Fruit fly (Drosophila melanogaster) whole organism, embryonic: Measurements from ENCODE around the gene drn.

Experiments
- Abd-B ChIP-seq: fragments of 200-800 bp; sonication (Bioruptor generic); optimal IDR thresholded peaks from 2 replicates; lab custom pipeline; 2018; ENCODE audit warnings: missing biosample characterization, mild to moderate bottlenecking, missing genetic modification characterization, moderate library complexity
- Aef1 ChIP-seq: fragments of 200-800 bp; sonication (Bioruptor generic); IDR thresholded peaks from 3 replicates; pipeline ENCODE4 v1.3.6; 2022; ENCODE audit warnings: missing biosample characterization, missing genetic modification characterization
- CG11247 ChIP-seq: fragments of 200-800 bp; sonication (Bioruptor generic); IDR thresholded peaks from 2 replicates; pipeline ENCODE4 v1.3.6; 2022; ENCODE audit warnings: missing biosample characterization, missing genetic modification characterization
- CG11456 ChIP-seq: fragments of 200-800 bp; sonication (Bioruptor generic); IDR thresholded peaks from 3 replicates; pipeline ENCODE4 v1.3.6; 2022; ENCODE audit warnings: missing biosample characterization, missing genetic modification characterization
- CG12219 ChIP-seq: fragments of 200-800 bp; sonication (Bioruptor generic); optimal IDR thresholded peaks from 3 replicates; lab custom pipeline; 2018; ENCODE audit warnings: missing biosample characterization, mild to moderate bottlenecking, missing genetic modification characterization
- CG14014 ChIP-seq: fragments of 200-800 bp; sonication (Bioruptor generic); IDR thresholded peaks from 2 replicates; pipeline ENCODE4 v1.3.6; 2022; ENCODE audit warnings: missing biosample characterization, missing genetic modification characterization
- CG15696 ChIP-seq: fragments of 200-800 bp; sonication (Bioruptor generic); optimal IDR thresholded peaks from 2 replicates; lab custom pipeline; 2019; ENCODE audit warnings: missing biosample characterization, mild to moderate bottlenecking, missing genetic modification characterization, moderate library complexity
- CG1602 ChIP-seq: fragments of 200-800 bp; sonication (Bioruptor generic); optimal IDR thresholded peaks from 3 replicates; lab custom pipeline; 2016; ENCODE audit warnings: missing biosample characterization, missing genetic modification characterization
- CG17359 ChIP-seq: fragments of 200-800 bp; sonication (Bioruptor generic); optimal IDR thresholded peaks from 3 replicates; lab custom pipeline; 2018; ENCODE audit warnings: missing biosample characterization, mild to moderate bottlenecking, missing genetic modification characterization, moderate library complexity
- CG1832 ChIP-seq: fragments of 200-800 bp; sonication (Bioruptor generic); optimal IDR thresholded peaks from 2 replicates; lab custom pipeline; 2017; ENCODE audit warnings: missing biosample characterization, mild to moderate bottlenecking, missing genetic modification characterization, inconsistent platforms
- CG2202 ChIP-seq: fragments of 200-800 bp; sonication (Bioruptor generic); optimal IDR thresholded peaks from 2 replicates; lab custom pipeline; 2018; ENCODE audit warnings: missing biosample characterization, mild to moderate bottlenecking, missing genetic modification characterization
- CG30020 ChIP-seq: fragments of 200-800 bp; optimal IDR thresholded peaks from 2 replicates; lab custom pipeline; 2019; ENCODE audit warnings: missing biosample characterization, mild to moderate bottlenecking, missing genetic modification characterization, moderate library complexity
- CG31224 ChIP-seq: fragments of 200-800 bp; sonication (Bioruptor generic); IDR thresholded peaks from 2 replicates; pipeline ENCODE4 v1.3.6; 2022; ENCODE audit warnings: missing biosample characterization, missing genetic modification characterization
- CG31441 ChIP-seq: fragments of 200-800 bp; sonication (Bioruptor generic); IDR thresholded peaks from 2 replicates; pipeline ENCODE4 v1.3.6; 2022; ENCODE audit warnings: missing biosample characterization, missing genetic modification characterization
- CG3163 ChIP-seq: fragments of 200-800 bp; sonication (Bioruptor generic); optimal IDR thresholded peaks from 3 replicates; lab custom pipeline; 2016; ENCODE audit warnings: missing biosample characterization, missing genetic modification characterization
- CG3726 ChIP-seq: fragments of 200-800 bp; sonication (Bioruptor generic); IDR thresholded peaks from 3 replicates; pipeline ENCODE4, ENCODE4 v1.3.6; 2022; ENCODE audit warnings: missing biosample characterization, missing genetic modification characterization
- CG6683 ChIP-seq: fragments of 200-800 bp; sonication (Bioruptor generic); optimal IDR thresholded peaks from 2 replicates; lab custom pipeline; 2017; ENCODE audit warnings: missing biosample characterization, mild to moderate bottlenecking, missing genetic modification characterization, missing genetic modification reagents
- CG7271 ChIP-seq: fragments of 200-800 bp; sonication (Bioruptor generic); optimal IDR thresholded peaks from 2 replicates; lab custom pipeline; 2018; ENCODE audit warnings: missing biosample characterization, mild to moderate bottlenecking, missing genetic modification characterization, moderate library complexity
- CG7963 ChIP-seq: fragments of 200-800 bp; sonication (Bioruptor generic); IDR thresholded peaks from 3 replicates; pipeline ENCODE4 v1.3.6; 2022; ENCODE audit warnings: missing biosample characterization, missing genetic modification characterization; ENCODE audit not compliant: partially characterized antibody
- CG8290 ChIP-seq, 3 experiments: fragments of 200-800 bp; sonication (Bioruptor generic); optimal IDR thresholded peaks; 2 replicates each; lab custom pipeline; 2016 to 2019; ENCODE audit warnings: missing biosample characterization in 3 of 3, missing genetic modification characterization in 3 of 3, mild to moderate bottlenecking in 2 of 3, moderate library complexity in 1 of 3
- Chrac-16 ChIP-seq: fragments of 200-800 bp; sonication (Bioruptor generic); optimal IDR thresholded peaks from 3 replicates; lab custom pipeline; 2016; ENCODE audit warnings: missing biosample characterization, missing genetic modification characterization
- Dip2 ChIP-seq: fragments of 200-800 bp; sonication (Bioruptor generic); IDR thresholded peaks from 2 replicates; pipeline ENCODE4 v1.3.6; 2022; ENCODE audit warnings: missing biosample characterization, missing genetic modification characterization
- Doc2 ChIP-seq: fragments of 200-800 bp; sonication (Bioruptor generic); IDR thresholded peaks from 2 replicates; pipeline ENCODE4 v1.3.6; 2022; ENCODE audit warnings: missing biosample characterization, missing genetic modification characterization
- Dp ChIP-seq: fragments of 200-800 bp; sonication (Bioruptor generic); optimal IDR thresholded peaks from 2 replicates; lab custom pipeline; 2018; ENCODE audit warnings: missing biosample characterization, mild to moderate bottlenecking, missing genetic modification characterization, moderate library complexity
- Drgx ChIP-seq: fragments of 200-800 bp; sonication (Bioruptor generic); IDR thresholded peaks from 2 replicates; pipeline ENCODE4 v1.3.6; 2022; ENCODE audit warnings: missing biosample characterization, missing genetic modification characterization
- Ets97D ChIP-seq: fragments of 200-800 bp; sonication (Bioruptor generic); optimal IDR thresholded peaks from 3 replicates; lab custom pipeline; 2016; ENCODE audit warnings: missing biosample characterization, missing genetic modification characterization
- Jarid2 ChIP-seq: fragments of 200-800 bp; sonication (Bioruptor generic); optimal IDR thresholded peaks from 3 replicates; lab custom pipeline; 2017; ENCODE audit warnings: mild to moderate bottlenecking, missing biosample characterization, missing genetic modification reagents, missing genetic modification characterization
- MBD-R2 ChIP-seq: fragments of 200-800 bp; sonication (Bioruptor generic); IDR thresholded peaks from 2 replicates; pipeline ENCODE4 v1.3.6; 2022; ENCODE audit warnings: missing biosample characterization, missing genetic modification characterization
- MTF-1 ChIP-seq: fragments of 200-800 bp; sonication (Bioruptor generic); optimal IDR thresholded peaks from 2 replicates; lab custom pipeline; 2018; ENCODE audit warnings: missing biosample characterization, mild to moderate bottlenecking, missing genetic modification characterization, borderline replicate concordance
- Sox100B ChIP-seq: fragments of 200-800 bp; sonication (Bioruptor generic); optimal IDR thresholded peaks from 3 replicates; lab custom pipeline; 2018; ENCODE audit warnings: missing biosample characterization, mild to moderate bottlenecking, missing genetic modification characterization
- Xrp1 ChIP-seq: fragments of 200-800 bp; sonication (Bioruptor generic); IDR thresholded peaks from 2 replicates; pipeline ENCODE4 v1.3.6; 2022; ENCODE audit warnings: missing biosample characterization, missing genetic modification characterization
- cas ChIP-seq: fragments of 200-800 bp; sonication (Bioruptor generic); IDR thresholded peaks from 2 replicates; pipeline ENCODE4 v1.3.6; 2022; ENCODE audit warnings: missing biosample characterization, missing genetic modification characterization
- cato ChIP-seq: fragments of 200-800 bp; sonication (Bioruptor generic); optimal IDR thresholded peaks from 2 replicates; lab custom pipeline; 2016; ENCODE audit warnings: missing biosample characterization, missing genetic modification characterization, borderline replicate concordance
- dmrt11E ChIP-seq: fragments of 200-800 bp; sonication (Bioruptor generic); optimal IDR thresholded peaks from 3 replicates; lab custom pipeline; 2018; ENCODE audit warnings: missing biosample characterization, mild to moderate bottlenecking, missing genetic modification characterization, moderate library complexity
- ewg ChIP-seq: fragments of 200-800 bp; sonication (Bioruptor generic); optimal IDR thresholded peaks from 3 replicates; lab custom pipeline; 2017; ENCODE audit warnings: mild to moderate bottlenecking, missing biosample characterization, missing genetic modification reagents, missing genetic modification characterization
- gce ChIP-seq: fragments of 200-800 bp; sonication (Bioruptor generic); IDR thresholded peaks from 3 replicates; pipeline ENCODE4 v1.3.6; 2022; ENCODE audit warnings: missing biosample characterization, missing genetic modification characterization
- jing ChIP-seq: fragments of 200-800 bp; sonication (Bioruptor generic); optimal IDR thresholded peaks from 2 replicates; lab custom pipeline; 2018; ENCODE audit warnings: missing biosample characterization, mild to moderate bottlenecking, missing genetic modification characterization
- kni ChIP-seq: fragments of 200-800 bp; sonication (Bioruptor generic); optimal IDR thresholded peaks from 3 replicates; lab custom pipeline; 2017; ENCODE audit warnings: mild to moderate bottlenecking, missing biosample characterization, missing genetic modification reagents, missing genetic modification characterization
- mam ChIP-seq: fragments of 200-800 bp; sonication (Bioruptor generic); optimal IDR thresholded peaks from 3 replicates; lab custom pipeline; 2016; ENCODE audit warnings: missing biosample characterization, missing genetic modification characterization
- nerfin-1 ChIP-seq: fragments of 200-800 bp; sonication (Bioruptor generic); optimal IDR thresholded peaks from 3 replicates; lab custom pipeline; 2019; ENCODE audit warnings: missing biosample characterization, mild to moderate bottlenecking, missing genetic modification characterization, moderate library complexity
- peb ChIP-seq: fragments of 200-800 bp; sonication (Bioruptor generic); IDR thresholded peaks from 2 replicates; pipeline ENCODE4 v1.3.6; 2022; ENCODE audit warnings: missing biosample characterization, missing genetic modification characterization
- schlank ChIP-seq: fragments of 200-800 bp; sonication (Bioruptor generic); optimal IDR thresholded peaks from 2 replicates; lab custom pipeline; 2018; ENCODE audit warnings: missing biosample characterization, mild to moderate bottlenecking, missing genetic modification characterization
- sd ChIP-seq: fragments of 200-800 bp; sonication (Bioruptor generic); optimal IDR thresholded peaks from 3 replicates; lab custom pipeline; 2018; ENCODE audit warnings: missing biosample characterization, mild to moderate bottlenecking, missing genetic modification characterization, moderate library complexity
- sim ChIP-seq: fragments of 200-800 bp; sonication (Bioruptor generic); IDR thresholded peaks from 2 replicates; pipeline ENCODE4 v1.3.6; 2022; ENCODE audit warnings: missing biosample characterization, missing genetic modification characterization
- sr ChIP-seq: fragments of 200-800 bp; sonication (Bioruptor generic); IDR thresholded peaks from 3 replicates; pipeline ENCODE4 v1.3.6; 2022; ENCODE audit warnings: missing biosample characterization, missing genetic modification characterization
- stc ChIP-seq: fragments of 200-800 bp; sonication (Bioruptor generic); IDR thresholded peaks from 2 replicates; pipeline ENCODE4 v1.3.6; 2022; ENCODE audit warnings: missing biosample characterization, missing genetic modification characterization
- sug ChIP-seq: fragments of 200-800 bp; optimal IDR thresholded peaks from 2 replicates; lab custom pipeline; 2019; ENCODE audit warnings: missing biosample characterization, mild to moderate bottlenecking, missing genetic modification characterization, moderate library complexity
- unc-4 ChIP-seq: fragments of 200-800 bp; sonication (Bioruptor generic); IDR thresholded peaks from 2 replicates; pipeline ENCODE4 v1.3.6; 2022; ENCODE audit warnings: missing biosample characterization, missing genetic modification characterization; ENCODE audit not compliant: partially characterized antibody
- vnd ChIP-seq: fragments of 200-800 bp; sonication (Bioruptor generic); IDR thresholded peaks from 3 replicates; pipeline ENCODE4 v1.3.6; 2022; ENCODE audit warnings: missing biosample characterization, missing genetic modification characterization; ENCODE audit not compliant: partially characterized antibody

drn gene

DNA sequence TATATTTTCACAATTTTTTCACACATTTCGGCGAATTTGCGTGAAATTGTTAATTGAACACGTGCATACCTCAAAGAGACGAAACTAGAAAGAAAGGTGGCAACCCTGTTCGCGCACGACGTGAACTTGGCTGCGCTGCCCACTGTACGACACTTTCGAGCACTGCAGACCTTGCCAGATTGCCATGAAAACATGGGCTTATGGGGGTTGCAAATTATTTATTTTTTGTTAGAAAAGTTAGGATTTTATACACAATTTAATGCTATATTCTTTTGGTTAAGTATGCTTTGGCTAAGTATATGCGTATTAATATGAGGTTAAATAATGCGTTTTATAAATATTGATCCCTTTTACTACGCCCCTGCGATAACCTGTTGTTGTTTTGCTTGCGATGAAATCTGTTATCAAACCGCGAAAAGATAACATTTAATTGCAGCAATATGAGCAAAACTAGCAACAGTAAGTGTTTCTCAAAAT, 61.1 kb downstream of the drn start, which contains the start of the genes RpL34b and CG8132 (continued):
- peak; percentile 93 for TF ChIP-seq stc (GFP tag; lab: Robert Waterston, UW)
- peak; percentile 59 for TF ChIP-seq Dp (GFP tag; lab: Kevin White, UChicago)
- peak; percentile 96 for TF ChIP-seq Chrac-16 (GFP tag; lab: Kevin White, UChicago)
- TF ChIP-seq Jarid2 (GFP tag; lab: Kevin White, UChicago): peak; percentile 78
- no peak for TF ChIP-seq CG1832
- TF ChIP-seq jing: peak; percentile 75
- peak; percentile 93 for TF ChIP-seq CG2202
- TF ChIP-seq CG11456 (GFP tag; lab: Robert Waterston, UW): peak; percentile 99
- peak; percentile 94 for TF ChIP-seq CG14014
- TF ChIP-seq CG31441 (GFP tag; lab: Robert Waterston, UW): peak; percentile 94
- peak; percentile 92 for TF ChIP-seq CG31224 (GFP tag; lab: Robert Waterston, UW)
- peak; percentile 97 for TF ChIP-seq mam (GFP tag; lab: Kevin White, UChicago)
- peak; percentile 84 for TF ChIP-seq CG12219 (GFP tag; lab: Kevin White, UChicago)
- TF ChIP-seq Xrp1 (GFP tag; lab: Robert Waterston, UW): peak; percentile 96
- no peak for TF ChIP-seq Sox100B (GFP tag; lab: Kevin White, UChicago)
- peak; percentile 90 for TF ChIP-seq ewg (GFP tag; lab: Kevin White, UChicago)
- peak; percentile 97 for TF ChIP-seq sug (tag; lab: Kevin White, UChicago)
- peak; percentile 94 for TF ChIP-seq CG15696 (tag; lab: Kevin White, UChicago)
- TF ChIP-seq CG8290 (GFP tag; optimal IDR thresholded peaks at IDR 0.05; lab: Kevin White, UChicago): peak; percentile 95
- peak; percentile 92 to 97 for TF ChIP-seq CG8290 (tag; optimal IDR thresholded peaks at IDR 0.05; lab: Kevin White, UChicago)
- TF ChIP-seq cato (GFP tag; lab: Kevin White, UChicago): peak; percentile 82
- peak; percentile 96 for TF ChIP-seq kni
- TF ChIP-seq cas (GFP tag; lab: Robert Waterston, UW): peak; percentile 86
- peak; percentile 30; the same call in 1 of the 2 replicates for TF ChIP-seq unc-4 (GFP tag; lab: Robert Waterston, UW)
- TF ChIP-seq CG1602 (GFP tag; lab: Kevin White, UChicago): peak; percentile 96
- TF ChIP-seq CG17359 (tag; lab: Kevin White, UChicago): peak; percentile 93
- peak; percentile 90 for TF ChIP-seq peb
- peak; percentile 99 for TF ChIP-seq Ets97D (GFP tag; lab: Kevin White, UChicago)
- TF ChIP-seq CG6683: peak; percentile 90
- TF ChIP-seq vnd (GFP tag; lab: Robert Waterston, UW): no peak
- TF ChIP-seq MBD-R2 (GFP tag; lab: Robert Waterston, UW): peak; percentile 97
- TF ChIP-seq CG11247: peak; percentile 97
- TF ChIP-seq Dip2 (GFP tag; lab: Robert Waterston, UW): peak; percentile 34; the same call in 1 of the 2 replicates
- peak; percentile 97 for TF ChIP-seq Aef1 (GFP tag; lab: Robert Waterston, UW)
- TF ChIP-seq Abd-B (GFP tag; lab: Kevin White, UChicago): peak; percentile 94
- peak; percentile 92 for TF ChIP-seq dmrt11E (tag; lab: Kevin White, UChicago)
- TF ChIP-seq MTF-1 (GFP tag; lab: Kevin White, UChicago): peak; percentile 95
- peak; percentile 92 for TF ChIP-seq sr (GFP tag; lab: Robert Waterston, UW)
- TF ChIP-seq CG30020 (tag; lab: Kevin White, UChicago): peak; percentile 79
- no peak for TF ChIP-seq CG7963 (GFP tag; lab: Robert Waterston, UW)
- TF ChIP-seq nerfin-1 (tag; lab: Kevin White, UChicago): peak; percentile 92
- peak; percentile 86 for TF ChIP-seq CG7271 (tag; lab: Kevin White, UChicago)
- peak; percentile 90 for TF ChIP-seq Drgx (GFP tag; lab: Robert Waterston, UW)
- TF ChIP-seq Doc2: peak; percentile 89
- peak; percentile 87 for TF ChIP-seq sd (tag; lab: Kevin White, UChicago)
- TF ChIP-seq sim (GFP tag; lab: Robert Waterston, UW): peak; percentile 85
- peak; percentile 86 for TF ChIP-seq CG3163 (GFP tag; lab: Kevin White, UChicago)
- peak; percentile 96 for TF ChIP-seq schlank (tag; lab: Kevin White, UChicago)
- TF ChIP-seq gce (GFP tag; lab: Robert Waterston, UW): peak; percentile 90
- TF ChIP-seq CG3726 (GFP tag; lab: Robert Waterston, UW): peak; percentile 89
